Worm (Caenorhabditis elegans) whole organism, early embryonic: ENCODE data around the gene comt-5.

Source experiments
- aly-1 ChIP-seq: sonication (generic microtip); optimal IDR thresholded peaks from 2 replicates; lab custom pipeline; 2016; ENCODE audit warnings: missing genetic modification characterization, missing compliant biosample characterization
- ama-1 ChIP-seq: fragments of 150-350 bp; optimal IDR thresholded peaks from 2 replicates; lab custom pipeline; 2014

- no peak for TF ChIP-seq ama-1 (lab: Kevin White, UChicago)
- no peak for TF ChIP-seq aly-1 (tag; lab: Kevin White, UChicago)
Observed at ce11 chrV:2031454-2031853, 22.0 kb downstream of the comt-5 start, which contains the start of gene hil-6.
